Fruit fly (Drosophila melanogaster): Measurements from ENCODE around the gene CG42717.

CG42717 gene

DNA sequence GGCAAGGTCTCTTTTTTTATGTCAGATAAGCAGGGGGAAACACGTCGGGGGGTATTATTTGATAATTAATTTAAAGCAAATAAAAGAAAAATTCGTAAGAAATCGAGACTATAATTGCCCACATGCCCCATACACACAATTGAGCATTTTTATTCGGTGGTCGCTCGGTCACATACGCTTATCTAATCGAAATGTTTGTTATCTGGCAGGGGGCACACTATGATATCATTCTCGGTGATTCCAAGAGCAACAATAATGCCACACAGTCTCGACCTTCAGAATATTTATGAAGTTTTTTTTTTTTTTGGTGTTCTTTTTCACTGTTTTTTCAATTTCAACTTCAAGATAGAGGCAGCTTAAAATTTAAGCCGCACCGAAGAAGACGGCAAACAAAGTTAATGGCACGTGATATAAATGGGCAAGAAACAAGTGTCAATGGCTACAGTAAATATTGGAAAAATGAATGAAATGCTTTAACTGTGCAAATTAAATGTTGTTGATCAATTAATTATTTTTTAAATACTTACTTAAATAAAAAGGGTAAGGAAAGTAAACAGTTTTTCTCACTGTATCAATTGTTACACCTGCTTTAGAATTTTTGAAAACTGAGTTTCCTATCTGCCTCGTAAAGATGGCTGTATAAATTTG lies 33.5 kb downstream of the CG42717 start (continued):
- TF ChIP-seq seq (GFP tag; IDR thresholded peaks at IDR 0.05): peak; percentile 53; the same call in 1 of the 2 replicates
- TF ChIP-seq CG1647 (GFP tag; optimal IDR thresholded peaks at IDR 0.05): no peak
- no peak for TF ChIP-seq Spps (tag; optimal IDR thresholded peaks at IDR 0.05)
- TF ChIP-seq Sry-β (GFP tag; optimal IDR thresholded peaks at IDR 0.05): no peak
- no peak for TF ChIP-seq al (GFP tag; IDR thresholded peaks at IDR 0.05)
- no peak for TF ChIP-seq BEAF-32 (GFP tag; optimal IDR thresholded peaks at IDR 0.05)
- no peak for TF ChIP-seq sc (optimal IDR thresholded peaks at IDR 0.05)
- TF ChIP-seq sc (GFP tag; optimal IDR thresholded peaks at IDR 0.05): no peak
- TF ChIP-seq lbe (GFP tag; optimal IDR thresholded peaks at IDR 0.05): no peak
- peak; percentile 14 for TF ChIP-seq Atf3 (GFP tag; optimal IDR thresholded peaks at IDR 0.05)
- TF ChIP-seq gsb-n (tag; optimal IDR thresholded peaks at IDR 0.05): no peak
- peak; percentile 65 for TF ChIP-seq CG2678 (tag; optimal IDR thresholded peaks at IDR 0.05)
- peak in 1 of 2 experiments; percentile 41 for TF ChIP-seq Pdp1 (GFP tag; optimal IDR thresholded peaks at IDR 0.05)
- peak; percentile 59 for TF ChIP-seq CG9727 (GFP tag; optimal IDR thresholded peaks at IDR 0.05)
- no peak for TF ChIP-seq repo (GFP tag; optimal IDR thresholded peaks at IDR 0.05)
- TF ChIP-seq CG7786 (GFP tag; optimal IDR thresholded peaks at IDR 0.05): no peak
- TF ChIP-seq CG14860 (GFP tag; IDR thresholded peaks at IDR 0.05; ENCODE audit: partially characterized antibody): no peak
- TF ChIP-seq gcm (GFP tag; optimal IDR thresholded peaks at IDR 0.05): no peak
- peak; percentile 55; the same call in 1 of the 2 replicates for TF ChIP-seq vvl (GFP tag; IDR thresholded peaks at IDR 0.05)
- TF ChIP-seq H2.0 (GFP tag; IDR thresholded peaks at IDR 0.05): 0 out of 2 replicates have a peak, but pooled peaks have one; percentile 10
- no peak for TF ChIP-seq yki (optimal IDR thresholded peaks at IDR 0.05)
- TF ChIP-seq MBD-R2 (GFP tag; IDR thresholded peaks at IDR 0.05): no peak; the same call in 1 of the 2 replicates
- TF ChIP-seq jumu (GFP tag; optimal IDR thresholded peaks at IDR 0.05): no peak
- TF ChIP-seq CG12659 (GFP tag; optimal IDR thresholded peaks at IDR 0.05): peak; percentile 30
- TF ChIP-seq Atf6 (GFP tag; IDR thresholded peaks at IDR 0.05): peak; percentile 87
- TF ChIP-seq CG10543 (GFP tag; optimal IDR thresholded peaks at IDR 0.05): peak; percentile 76
- TF ChIP-seq br (optimal IDR thresholded peaks at IDR 0.05): no peak
- peak; percentile 31 for TF ChIP-seq ATbp (GFP tag; optimal IDR thresholded peaks at IDR 0.05)
- TF ChIP-seq CG1024 (GFP tag; IDR thresholded peaks at IDR 0.05): no peak
- TF ChIP-seq CG6683 (GFP tag; optimal IDR thresholded peaks at IDR 0.05): peak; percentile 16
- TF ChIP-seq row (GFP tag; IDR thresholded peaks at IDR 0.05): peak; percentile 61; the same call in 2 of the 3 replicates
- no peak for TF ChIP-seq CG4707 (GFP tag; optimal IDR thresholded peaks at IDR 0.05)
- TF ChIP-seq az2 (GFP tag; optimal IDR thresholded peaks at IDR 0.05): no peak
- no peak for TF ChIP-seq crp (GFP tag; optimal IDR thresholded peaks at IDR 0.05)
- TF ChIP-seq zen2 (GFP tag; IDR thresholded peaks at IDR 0.05; ENCODE audit: partially characterized antibody): no peak
- TF ChIP-seq Bgb (GFP tag; IDR thresholded peaks at IDR 0.05; ENCODE audit: partially characterized antibody): no peak
- peak; percentile 56 for TF ChIP-seq CG17385 (GFP tag; optimal IDR thresholded peaks at IDR 0.05)
- TF ChIP-seq psq (GFP tag; optimal IDR thresholded peaks at IDR 0.05): peak; percentile 1
- no peak for TF ChIP-seq CG31365 (tag; optimal IDR thresholded peaks at IDR 0.05)
- TF ChIP-seq Hey (tag; optimal IDR thresholded peaks at IDR 0.05): no peak
- TF ChIP-seq CG6272 (GFP tag; IDR thresholded peaks at IDR 0.05): no peak
- TF ChIP-seq CoRest (tag; optimal IDR thresholded peaks at IDR 0.05): peak; percentile 32
- no peak for TF ChIP-seq Abd-B (GFP tag; optimal IDR thresholded peaks at IDR 0.05)
- peak; percentile 93 for TF ChIP-seq cwo (GFP tag; optimal IDR thresholded peaks at IDR 0.05)
- no peak for TF ChIP-seq onecut (GFP tag; IDR thresholded peaks at IDR 0.05)
- no peak for TF ChIP-seq Neu2 (GFP tag; optimal IDR thresholded peaks at IDR 0.05; ENCODE audit: borderline replicate concordance)
- TF ChIP-seq CG18764 (GFP tag; optimal IDR thresholded peaks at IDR 0.05): peak; percentile 17
- TF ChIP-seq sqz (GFP tag; optimal IDR thresholded peaks at IDR 0.05): peak; percentile 85
- peak; percentile 40 for TF ChIP-seq CG18262 (tag; optimal IDR thresholded peaks at IDR 0.05)
- peak; percentile 80 for TF ChIP-seq lab (GFP tag; optimal IDR thresholded peaks at IDR 0.05)

Data from whole organism, embryonic.